Worm (Caenorhabditis elegans) whole organism, mixed stage, embryonic: ENCODE data around the gene C09F5.1.

Source experiments
- ces-1 ChIP-seq: fragments of 150-350 bp; optimal IDR thresholded peaks from 2 replicates; lab custom pipeline; 2014; ENCODE audit warnings: missing biosample characterization, missing genetic modification reagents, missing genetic modification characterization
- elt-3 ChIP-seq: fragments of 150-350 bp; optimal IDR thresholded peaks from 2 replicates; lab custom pipeline; 2014; ENCODE audit warnings: missing biosample characterization, missing genetic modification characterization
- lin-13 ChIP-seq: fragments of 150-350 bp; optimal IDR thresholded peaks from 2 replicates; lab custom pipeline; 2014; ENCODE audit warnings: missing biosample characterization, missing genetic modification characterization
- nhr-12 ChIP-seq: fragments of 150-350 bp; optimal IDR thresholded peaks from 2 replicates; lab custom pipeline; 2014; ENCODE audit warnings: missing biosample characterization, missing genetic modification characterization
- nhr-237 ChIP-seq: fragments of 150-350 bp; optimal IDR thresholded peaks from 2 replicates; lab custom pipeline; 2014; ENCODE audit warnings: missing biosample characterization, missing genetic modification characterization
- nhr-76 ChIP-seq: sonication (generic microtip); optimal IDR thresholded peaks from 2 replicates; lab custom pipeline; 2017; ENCODE audit warnings: missing biosample characterization, missing genetic modification characterization
- pha-4 ChIP-seq: fragments of 150-350 bp; optimal IDR thresholded peaks from 2 replicates; lab custom pipeline; 2018; ENCODE audit warnings: missing biosample characterization, missing genetic modification reagents, missing genetic modification characterization
- unc-39 ChIP-seq: fragments of 150-350 bp; optimal IDR thresholded peaks from 2 replicates; lab custom pipeline; 2014; ENCODE audit warnings: missing biosample characterization, missing genetic modification characterization
- unc-62 ChIP-seq: fragments of 150-350 bp; optimal IDR thresholded peaks from 2 replicates; lab custom pipeline; 2014; ENCODE audit warnings: missing biosample characterization, missing genetic modification reagents, missing genetic modification characterization

- TF ChIP-seq ces-1 (GFP tag; lab: Kevin White, UChicago): no peak
- TF ChIP-seq nhr-12 (tag; lab: Kevin White, UChicago): no peak
- TF ChIP-seq unc-39 (tag; lab: Kevin White, UChicago): no peak
- no peak for TF ChIP-seq elt-3 (tag; lab: Kevin White, UChicago)
- TF ChIP-seq unc-62 (GFP tag; lab: Kevin White, UChicago): no peak
- TF ChIP-seq lin-13 (tag; lab: Kevin White, UChicago): no peak
- no peak for TF ChIP-seq nhr-237 (tag; lab: Kevin White, UChicago)
- TF ChIP-seq pha-4 (tag; lab: Kevin White, UChicago): no peak
- TF ChIP-seq nhr-76 (tag; lab: Kevin White, UChicago): no peak
Measured at ce11 chrIII:698814-699213, 40.3 kb downstream of the C09F5.1 start.
